Fruit fly (Drosophila melanogaster): Measurements from ENCODE around the gene CtsK1.

CtsK1 gene

dm6 chr3L:13964635-13965501 lies 29.2 kb upstream of the CtsK1 start, which contains the start of the genes Meics, Nxf3 and ssp2 (continued):
- TF ChIP-seq bab2 (GFP tag; optimal IDR thresholded peaks at IDR 0.05) (peak; percentile 6), CG34224 (GFP tag; IDR thresholded peaks at IDR 0.05; ENCODE audit: partially characterized antibody) (peak; percentile 41; the same call in 1 of the 3 replicates), Lpt (GFP tag; optimal IDR thresholded peaks at IDR 0.05) (no peak), CG2889 (GFP tag; IDR thresholded peaks at IDR 0.05) (no peak), slbo (GFP tag; IDR thresholded peaks at IDR 0.05) (peak; percentile 79), CG6791 (GFP tag; IDR thresholded peaks at IDR 0.05; ENCODE audit: partially characterized antibody) (peak; percentile 68), CG9727 (GFP tag; optimal IDR thresholded peaks at IDR 0.05) (peak; percentile 56), CG32532 (GFP tag; IDR thresholded peaks at IDR 0.05) (peak; percentile 36; the same call in 1 of the 2 replicates), org-1 (GFP tag; optimal IDR thresholded peaks at IDR 0.05) (no peak), BEAF-32 (GFP tag; optimal IDR thresholded peaks at IDR 0.05) (peak; percentile 85), ken (GFP tag; IDR thresholded peaks at IDR 0.05) (peak; percentile 60; the same call in 2 of the 3 replicates), Pdp1 (GFP tag; optimal IDR thresholded peaks at IDR 0.05) (peak in 1 of 2 experiments; percentile 7), nmo (GFP tag; optimal IDR thresholded peaks at IDR 0.05) (peak; percentile 72), CG13287 (GFP tag; IDR thresholded peaks at IDR 0.05; ENCODE audit: partially characterized antibody) (peak; percentile 59), CG12942 (GFP tag; optimal IDR thresholded peaks at IDR 0.05) (peak; percentile 14), CrebB (tag; optimal IDR thresholded peaks at IDR 0.05) (no peak), stc (GFP tag; IDR thresholded peaks at IDR 0.05) (peak; percentile 27; the same call in 1 of the 2 replicates), fu2 (GFP tag; optimal IDR thresholded peaks at IDR 0.05) (peak; percentile 8), CG9215 (GFP tag; IDR thresholded peaks at IDR 0.05) (peak; percentile 43; the same call in 1 of the 2 replicates), zen2 (GFP tag; IDR thresholded peaks at IDR 0.05; ENCODE audit: partially characterized antibody) (peak; percentile 54; the same call in 2 of the 3 replicates), CG13424 (tag; optimal IDR thresholded peaks at IDR 0.05) (peak; percentile 16), CG30403 (GFP tag; optimal IDR thresholded peaks at IDR 0.05) (peak; percentile 60), tin (GFP tag; optimal IDR thresholded peaks at IDR 0.05) (peak; percentile 38), Lhr (GFP tag; optimal IDR thresholded peaks at IDR 0.05) (peak; percentile 14), hbn (GFP tag; IDR thresholded peaks at IDR 0.05; ENCODE audit: partially characterized antibody) (0 out of 2 replicates have a peak, but pooled peaks have one; percentile 55), Blimp-1 (GFP tag; optimal IDR thresholded peaks at IDR 0.05) (peak; percentile 99), phol (tag; optimal IDR thresholded peaks at IDR 0.05) (peak; percentile 59), br (optimal IDR thresholded peaks at IDR 0.05) (no peak), CG32772 (GFP tag; IDR thresholded peaks at IDR 0.05) (0 out of 2 replicates have a peak, but pooled peaks have one; percentile 12), CG9437 (GFP tag; optimal IDR thresholded peaks at IDR 0.05) (peak; percentile 47), bbx (GFP tag; IDR thresholded peaks at IDR 0.05; ENCODE audit: partially characterized antibody) (peak; percentile 78), disco-r (GFP tag; optimal IDR thresholded peaks at IDR 0.05) (no peak), Ets97D (GFP tag; optimal IDR thresholded peaks at IDR 0.05) (peak; percentile 40), D (optimal IDR thresholded peaks at IDR 0.05) (no peak), D (GFP tag; optimal IDR thresholded peaks at IDR 0.05) (peak; percentile 25), CG3995 (GFP tag; optimal IDR thresholded peaks at IDR 0.05) (peak; percentile 98), ac (GFP tag; optimal IDR thresholded peaks at IDR 0.05) (peak; percentile 18), CG4360 (GFP tag; IDR thresholded peaks at IDR 0.05) (peak; percentile 92), CG2116 (GFP tag; optimal IDR thresholded peaks at IDR 0.05) (peak; percentile 57), zf30C (GFP tag; optimal IDR thresholded peaks at IDR 0.05) (no peak), CG17829 (tag; optimal IDR thresholded peaks at IDR 0.05) (peak; percentile 29), YL-1 (GFP tag; optimal IDR thresholded peaks at IDR 0.05) (peak; percentile 29), trem (tag; optimal IDR thresholded peaks at IDR 0.05) (peak; percentile 12), Xrp1 (GFP tag; IDR thresholded peaks at IDR 0.05) (no peak), az2 (GFP tag; optimal IDR thresholded peaks at IDR 0.05) (peak; percentile 21), Dip3 (GFP tag; optimal IDR thresholded peaks at IDR 0.05) (peak; percentile 10), CG1233 (GFP tag; optimal IDR thresholded peaks at IDR 0.05) (peak; percentile 2), CoRest (tag; optimal IDR thresholded peaks at IDR 0.05) (peak; percentile 74)

Measured in whole organism, embryonic.